Fruit fly (Drosophila melanogaster) whole organism, embryonic: ENCODE results near the gene CG5290.

Source experiments
- Aef1 ChIP-seq: fragments of 200-800 bp; sonication (Bioruptor generic); IDR thresholded peaks from 3 replicates; pipeline ENCODE4 v1.3.6; 2022; ENCODE audit warnings: missing biosample characterization, missing genetic modification characterization
- Antp ChIP-seq: fragments of 200-800 bp; sonication (Bioruptor generic); optimal IDR thresholded peaks from 3 replicates; lab custom pipeline; 2016; ENCODE audit warnings: missing biosample characterization, missing genetic modification characterization
- Atf3 ChIP-seq: fragments of 200-800 bp; sonication (Bioruptor generic); optimal IDR thresholded peaks from 3 replicates; lab custom pipeline; 2016; ENCODE audit warnings: missing biosample characterization, missing genetic modification characterization
- Bdp1 ChIP-seq: fragments of 200-800 bp; sonication (Bioruptor generic); optimal IDR thresholded peaks from 3 replicates; lab custom pipeline; 2016; ENCODE audit warnings: missing biosample characterization, missing genetic modification characterization
- CG11456 ChIP-seq: fragments of 200-800 bp; sonication (Bioruptor generic); IDR thresholded peaks from 3 replicates; pipeline ENCODE4 v1.3.6; 2022; ENCODE audit warnings: missing biosample characterization, missing genetic modification characterization
- CG12236 ChIP-seq: fragments of 200-800 bp; sonication (Bioruptor generic); optimal IDR thresholded peaks from 2 replicates; lab custom pipeline; 2016; ENCODE audit warnings: missing biosample characterization, missing genetic modification characterization
- CG12299 ChIP-seq: fragments of 200-800 bp; sonication (Bioruptor generic); optimal IDR thresholded peaks from 2 replicates; lab custom pipeline; 2018; ENCODE audit warnings: missing biosample characterization, mild to moderate bottlenecking, missing genetic modification characterization
- CG12659 ChIP-seq: fragments of 200-800 bp; sonication (Bioruptor generic); optimal IDR thresholded peaks from 3 replicates; lab custom pipeline; 2017; ENCODE audit warnings: mild to moderate bottlenecking, missing biosample characterization, missing genetic modification reagents, missing genetic modification characterization
- CG14710 ChIP-seq: fragments of 200-800 bp; sonication (Bioruptor generic); optimal IDR thresholded peaks from 3 replicates; lab custom pipeline; 2019; ENCODE audit warnings: missing biosample characterization, mild to moderate bottlenecking, missing genetic modification characterization, moderate library complexity
- CG15269 ChIP-seq: fragments of 200-800 bp; sonication (Bioruptor generic); optimal IDR thresholded peaks from 2 replicates; lab custom pipeline; 2018; ENCODE audit warnings: missing biosample characterization, mild to moderate bottlenecking, missing genetic modification characterization, moderate library complexity
- CG1529 ChIP-seq: fragments of 200-800 bp; sonication (Bioruptor generic); optimal IDR thresholded peaks from 3 replicates; lab custom pipeline; 2018; ENCODE audit warnings: missing biosample characterization, missing genetic modification characterization
- CG17186 ChIP-seq: fragments of 200-800 bp; sonication (Bioruptor generic); optimal IDR thresholded peaks from 3 replicates; lab custom pipeline; 2017; ENCODE audit warnings: missing biosample characterization, missing genetic modification reagents, missing genetic modification characterization
- CG18764 ChIP-seq: fragments of 200-800 bp; sonication (Bioruptor generic); optimal IDR thresholded peaks from 3 replicates; lab custom pipeline; 2016; ENCODE audit warnings: missing biosample characterization, missing genetic modification characterization
- CG32532 ChIP-seq: fragments of 200-800 bp; sonication (Bioruptor generic); IDR thresholded peaks from 2 replicates; pipeline ENCODE4 v1.3.6; 2022; ENCODE audit warnings: missing biosample characterization, missing genetic modification characterization
- CG3407 ChIP-seq: fragments of 200-800 bp; sonication (Bioruptor generic); optimal IDR thresholded peaks from 2 replicates; lab custom pipeline; 2018; ENCODE audit warnings: missing biosample characterization, mild to moderate bottlenecking, missing genetic modification characterization
- CG3838 ChIP-seq: fragments of 200-800 bp; sonication (Bioruptor generic); optimal IDR thresholded peaks from 3 replicates; lab custom pipeline; 2016; ENCODE audit warnings: missing biosample characterization, missing genetic modification characterization
- CG4820 ChIP-seq: fragments of 200-800 bp; sonication (Bioruptor generic); optimal IDR thresholded peaks from 3 replicates; lab custom pipeline; 2016; ENCODE audit warnings: missing biosample characterization, missing genetic modification characterization
- CG6654 ChIP-seq: fragments of 200-800 bp; sonication (Bioruptor generic); optimal IDR thresholded peaks from 2 replicates; lab custom pipeline; 2017; ENCODE audit warnings: missing biosample characterization, mild to moderate bottlenecking, missing genetic modification characterization
- CkIIα-i1 ChIP-seq: fragments of 200-800 bp; sonication (Bioruptor generic); IDR thresholded peaks from 2 replicates; pipeline ENCODE4 v1.3.6; 2022; ENCODE audit warnings: missing biosample characterization, missing genetic modification characterization
- CrebB ChIP-seq: fragments of 200-800 bp; sonication (Bioruptor generic); optimal IDR thresholded peaks from 3 replicates; lab custom pipeline; 2018; ENCODE audit warnings: missing biosample characterization, mild to moderate bottlenecking, missing genetic modification characterization
- E2f1 ChIP-seq: fragments of 200-800 bp; sonication (Bioruptor generic); IDR thresholded peaks from 2 replicates; pipeline ENCODE4 v1.3.6; 2022; ENCODE audit warnings: missing biosample characterization, missing genetic modification characterization
- E2f2 ChIP-seq: fragments of 200-800 bp; sonication (Bioruptor generic); IDR thresholded peaks from 2 replicates; pipeline ENCODE4 v1.3.6; 2022; ENCODE audit warnings: missing biosample characterization, missing genetic modification characterization
- Ets65A ChIP-seq: fragments of 200-800 bp; sonication (Bioruptor generic); peaks from one replicate; lab custom pipeline; 2016; ENCODE audit warnings: missing biosample characterization, missing genetic modification characterization
- Ets97D ChIP-seq: fragments of 200-800 bp; sonication (Bioruptor generic); optimal IDR thresholded peaks from 3 replicates; lab custom pipeline; 2016; ENCODE audit warnings: missing biosample characterization, missing genetic modification characterization
- Hey ChIP-seq: fragments of 200-800 bp; sonication (Bioruptor generic); optimal IDR thresholded peaks from 3 replicates; lab custom pipeline; 2018; ENCODE audit warnings: missing biosample characterization, mild to moderate bottlenecking, missing genetic modification characterization
- Hr51 ChIP-seq, 2 experiments: fragments of 200-800 bp; sonication (Bioruptor generic); optimal IDR thresholded peaks; 2 replicates in 1 of 2; 3 replicates in 1 of 2; lab custom pipeline; 2016 to 2018; ENCODE audit warnings: missing biosample characterization in 2 of 2, missing genetic modification characterization in 2 of 2, mild to moderate bottlenecking in 1 of 2, moderate library complexity in 1 of 2
- Hsf ChIP-seq: fragments of 200-800 bp; sonication (Bioruptor generic); optimal IDR thresholded peaks from 3 replicates; lab custom pipeline; 2016; ENCODE audit warnings: missing biosample characterization, missing genetic modification characterization
- Med ChIP-seq: fragments of 200-800 bp; sonication (Bioruptor generic); peaks from one replicate; lab custom pipeline; 2016; ENCODE audit warnings: missing biosample characterization, missing genetic modification characterization, mild to moderate bottlenecking, inconsistent platforms, moderate library complexity
- Opbp ChIP-seq: fragments of 200-800 bp; sonication (Bioruptor generic); IDR thresholded peaks from 3 replicates; pipeline ENCODE4 v1.3.6; 2022; ENCODE audit warnings: missing biosample characterization, missing genetic modification characterization; ENCODE audit not compliant: partially characterized antibody
- Ssrp ChIP-seq: fragments of 200-800 bp; sonication (Bioruptor generic); optimal IDR thresholded peaks from 2 replicates; lab custom pipeline; 2018; ENCODE audit warnings: missing biosample characterization, mild to moderate bottlenecking, missing genetic modification characterization, moderate library complexity
- Stat92E ChIP-seq, 3 experiments: fragments of >200 bp in 2 of 3; fragments of 200-800 bp in 1 of 3; sonication (Bioruptor generic) in 1 of 3; optimal IDR thresholded peaks; 2 replicates each; lab custom pipeline; 2017 to 2019; ENCODE audit warnings: missing biosample characterization in 3 of 3, missing genetic modification characterization in 3 of 3, mild to moderate bottlenecking in 1 of 3, moderate library complexity in 1 of 3
- Taf1 ChIP-seq: fragments of 200-800 bp; sonication (Bioruptor generic); IDR thresholded peaks from 2 replicates; pipeline ENCODE4 v1.3.6; 2022; ENCODE audit warnings: missing biosample characterization, missing genetic modification characterization
- YL-1 ChIP-seq: fragments of 200-800 bp; sonication (Bioruptor generic); optimal IDR thresholded peaks from 3 replicates; lab custom pipeline; 2017; ENCODE audit warnings: missing biosample characterization, mild to moderate bottlenecking, missing genetic modification characterization
- al ChIP-seq: fragments of 200-800 bp; sonication (Bioruptor generic); IDR thresholded peaks from 2 replicates; pipeline ENCODE4 v1.3.6; 2022; ENCODE audit warnings: missing biosample characterization, missing genetic modification characterization
- ara ChIP-seq: fragments of 200-800 bp; sonication (Bioruptor generic); IDR thresholded peaks from 2 replicates; pipeline ENCODE4 v1.3.6; 2022; ENCODE audit warnings: missing biosample characterization, missing genetic modification characterization
- ase ChIP-seq: fragments of 200-800 bp; sonication (Bioruptor generic); IDR thresholded peaks from 3 replicates; pipeline ENCODE4 v1.3.6; 2022; ENCODE audit warnings: missing biosample characterization, missing genetic modification characterization
- disco-r ChIP-seq: fragments of 200-800 bp; sonication (Bioruptor generic); optimal IDR thresholded peaks from 2 replicates; lab custom pipeline; 2016; ENCODE audit warnings: missing biosample characterization, missing genetic modification characterization
- dmrt99B ChIP-seq: fragments of 200-800 bp; sonication (Bioruptor generic); optimal IDR thresholded peaks from 2 replicates; lab custom pipeline; 2018; ENCODE audit warnings: missing biosample characterization, mild to moderate bottlenecking, missing genetic modification characterization, moderate library complexity
- exex ChIP-seq: fragments of 200-800 bp; sonication (Bioruptor generic); optimal IDR thresholded peaks from 4 replicates; lab custom pipeline; 2018; ENCODE audit warnings: missing biosample characterization, mild to moderate bottlenecking, missing genetic modification characterization, moderate library complexity
- hkb ChIP-seq, 2 experiments: fragments of 200-800 bp in 1 of 2; fragments of >200 bp in 1 of 2; sonication (Bioruptor generic) in 1 of 2; IDR thresholded peaks in 1 of 2; optimal IDR thresholded peaks in 1 of 2; 2 replicates each; pipeline versions ENCODE4 v1.3.6 to Lab custom; 2017 to 2022; ENCODE audit warnings: missing biosample characterization in 1 of 2, missing genetic modification characterization in 1 of 2
- kah ChIP-seq: fragments of 200-800 bp; sonication (Bioruptor generic); optimal IDR thresholded peaks from 2 replicates; lab custom pipeline; 2018; ENCODE audit warnings: missing biosample characterization, mild to moderate bottlenecking, missing genetic modification characterization
- ken ChIP-seq: fragments of 200-800 bp; sonication (Bioruptor generic); IDR thresholded peaks from 3 replicates; pipeline ENCODE4 v1.3.6; 2022; ENCODE audit warnings: missing biosample characterization, missing genetic modification characterization
- lola ChIP-seq, 3 experiments: fragments of >200 bp in 2 of 3; fragments of 200-800 bp in 1 of 3; sonication (Bioruptor generic) in 1 of 3; optimal IDR thresholded peaks; 2 replicates each; lab custom pipeline; 2017 to 2019; ENCODE audit warnings: missing biosample characterization in 3 of 3, missing genetic modification characterization in 3 of 3, mild to moderate bottlenecking in 1 of 3, moderate library complexity in 1 of 3
- mam ChIP-seq: fragments of 200-800 bp; sonication (Bioruptor generic); optimal IDR thresholded peaks from 3 replicates; lab custom pipeline; 2016; ENCODE audit warnings: missing biosample characterization, missing genetic modification characterization
- onecut ChIP-seq: fragments of 200-800 bp; sonication (Bioruptor generic); IDR thresholded peaks from 2 replicates; pipeline ENCODE4 v1.3.6; 2022; ENCODE audit warnings: missing biosample characterization, missing genetic modification characterization
- pho ChIP-seq: fragments of 200-800 bp; sonication (Bioruptor generic); optimal IDR thresholded peaks from 2 replicates; lab custom pipeline; 2016; ENCODE audit warnings: missing biosample characterization, missing genetic modification characterization
- seq ChIP-seq: fragments of 200-800 bp; sonication (Bioruptor generic); IDR thresholded peaks from 2 replicates; pipeline ENCODE4 v1.3.6; 2022; ENCODE audit warnings: missing biosample characterization, missing genetic modification characterization
- tio ChIP-seq: fragments of 200-800 bp; sonication (Bioruptor generic); optimal IDR thresholded peaks from 2 replicates; lab custom pipeline; 2017; ENCODE audit warnings: missing biosample characterization, missing genetic modification characterization, inconsistent platforms
- toy ChIP-seq: fragments of 200-800 bp; sonication (Bioruptor generic); IDR thresholded peaks from 2 replicates; pipeline ENCODE4 v1.3.6; 2022; ENCODE audit warnings: missing biosample characterization, missing genetic modification characterization
- ttk ChIP-seq: fragments of 200-800 bp; sonication (Bioruptor generic); IDR thresholded peaks from 2 replicates; pipeline ENCODE4 v2.1.2; 2022; ENCODE audit warnings: missing biosample characterization, missing genetic modification characterization
- wor ChIP-seq: fragments of 200-800 bp; sonication (Bioruptor generic); IDR thresholded peaks from 2 replicates; pipeline ENCODE4 v1.3.6; 2022; ENCODE audit warnings: missing biosample characterization, missing genetic modification characterization
- zen ChIP-seq: fragments of 200-800 bp; sonication (Bioruptor generic); optimal IDR thresholded peaks from 3 replicates; lab custom pipeline; 2018; ENCODE audit warnings: missing biosample characterization, mild to moderate bottlenecking, missing genetic modification characterization, moderate library complexity

The CG5290 gene

DNA sequence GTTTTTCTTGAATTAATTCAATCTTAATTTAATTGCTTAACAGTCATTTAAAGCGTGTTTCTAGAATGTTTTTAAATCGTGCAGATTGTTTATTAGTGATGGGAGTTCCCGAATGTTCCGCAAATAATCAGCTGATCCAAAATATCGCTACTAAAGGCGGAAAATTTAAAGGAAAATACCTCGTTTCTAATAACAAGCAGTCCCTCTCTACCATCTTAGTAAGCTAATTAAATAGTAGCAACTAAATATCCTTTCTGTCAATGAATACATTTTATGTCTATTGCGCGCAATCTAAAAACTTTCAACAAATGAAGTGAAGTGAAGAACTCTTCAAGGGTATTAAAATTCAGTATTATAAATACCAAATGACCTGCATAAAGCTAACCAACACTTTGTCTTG, at the start of gene CG5290 (continued):
- no peak for TF ChIP-seq ken (GFP tag; lab: Robert Waterston, UW)
- TF ChIP-seq CG15269: no peak
- no peak for TF ChIP-seq CG32532 (GFP tag; lab: Robert Waterston, UW)
- peak; percentile 43 for TF ChIP-seq Ets97D
- no peak for TF ChIP-seq ase (GFP tag; lab: Robert Waterston, UW)
- TF ChIP-seq kah (GFP tag; lab: Kevin White, UChicago): no peak
- TF ChIP-seq CG11456 (GFP tag; lab: Robert Waterston, UW): no peak
- TF ChIP-seq E2f1: no peak
- peak; percentile 93 for TF ChIP-seq E2f2 (GFP tag; lab: Robert Waterston, UW)
- TF ChIP-seq wor (GFP tag; lab: Robert Waterston, UW): no peak
- TF ChIP-seq pho (GFP tag; lab: Kevin White, UChicago): peak; percentile 68
- peak; percentile 52 for TF ChIP-seq mam
- no peak for TF ChIP-seq al
- TF ChIP-seq CG12659: peak; percentile 46
- TF ChIP-seq Antp (GFP tag; lab: Kevin White, UChicago): peak; percentile 12
- TF ChIP-seq Atf3 (GFP tag; lab: Kevin White, UChicago): no peak
- no peak for TF ChIP-seq CG17186 (GFP tag; lab: Kevin White, UChicago)
- TF ChIP-seq Ets65A (GFP tag; lab: Kevin White, UChicago): peak; percentile 71
- TF ChIP-seq hkb (optimal IDR thresholded peaks at IDR 0.05; lab: Kevin White, UChicago): no peak
- no peak for TF ChIP-seq hkb (GFP tag; IDR thresholded peaks at IDR 0.05; lab: Robert Waterston, UW)
- no peak for TF ChIP-seq CkIIα-i1 (GFP tag; lab: Robert Waterston, UW)
- peak; percentile 7 for TF ChIP-seq zen (tag; lab: Kevin White, UChicago)
- TF ChIP-seq Hsf (GFP tag; lab: Kevin White, UChicago): peak; percentile 54
- TF ChIP-seq CG3407 (GFP tag; lab: Kevin White, UChicago): no peak
- no peak for TF ChIP-seq disco-r (GFP tag; lab: Kevin White, UChicago)
- no peak for TF ChIP-seq Ssrp
- no peak for TF ChIP-seq toy (GFP tag; lab: Robert Waterston, UW)
- no peak for TF ChIP-seq CG12299 (tag; lab: Kevin White, UChicago)
- TF ChIP-seq CG1529 (GFP tag; lab: Kevin White, UChicago): no peak
- TF ChIP-seq dmrt99B (tag; lab: Kevin White, UChicago): no peak
- no peak for TF ChIP-seq Bdp1 (GFP tag; lab: Kevin White, UChicago)
- TF ChIP-seq onecut (GFP tag; lab: Robert Waterston, UW): no peak
- peak; percentile 2 for TF ChIP-seq CG18764
- no peak for TF ChIP-seq CG3838 (GFP tag; lab: Kevin White, UChicago)
- TF ChIP-seq CG6654 (GFP tag; lab: Kevin White, UChicago): no peak
- TF ChIP-seq CG14710 (tag; lab: Kevin White, UChicago): peak; percentile 65
- TF ChIP-seq lola (GFP tag; optimal IDR thresholded peaks at IDR 0.05; lab: Kevin White, UChicago): no peak
- no peak for TF ChIP-seq ttk (GFP tag; lab: Robert Waterston, UW)
- no peak for TF ChIP-seq YL-1 (GFP tag; lab: Kevin White, UChicago)
- no peak for TF ChIP-seq Aef1 (GFP tag; lab: Robert Waterston, UW)
- TF ChIP-seq CG12236 (GFP tag; lab: Kevin White, UChicago): peak; percentile 24
- no peak for TF ChIP-seq Stat92E (GFP tag; optimal IDR thresholded peaks at IDR 0.05; lab: Kevin White, UChicago)
- no peak; the same call in 2 of the 3 replicates for TF ChIP-seq Opbp (GFP tag; lab: Robert Waterston, UW)
- TF ChIP-seq Hey (tag; lab: Kevin White, UChicago): no peak
- peak in 1 of 2 experiments; percentile 0 for TF ChIP-seq Hr51 (GFP tag; optimal IDR thresholded peaks at IDR 0.05; lab: Kevin White, UChicago)
- peak; percentile 92 for TF ChIP-seq Med
- no peak for TF ChIP-seq CrebB (tag; lab: Kevin White, UChicago)
- TF ChIP-seq tio: no peak
- TF ChIP-seq seq (GFP tag; lab: Robert Waterston, UW): no peak
- TF ChIP-seq Taf1 (GFP tag; lab: Robert Waterston, UW): no peak
- peak; percentile 1 for TF ChIP-seq CG4820 (GFP tag; lab: Kevin White, UChicago)
- peak; percentile 10 for TF ChIP-seq exex (tag; lab: Kevin White, UChicago)
- TF ChIP-seq ara (GFP tag; lab: Robert Waterston, UW): no peak
